Fruit fly (Drosophila melanogaster) whole organism, embryonic: ENCODE data around the gene Cpr78Ca.

ENCODE experiments used
- Atf6 ChIP-seq: fragments of 200-800 bp; sonication (Bioruptor generic); IDR thresholded peaks from 2 replicates; pipeline ENCODE4 v1.3.6; 2022; ENCODE audit warnings: missing biosample characterization, missing genetic modification characterization
- BEAF-32 ChIP-seq: fragments of 200-800 bp; sonication (Bioruptor generic); optimal IDR thresholded peaks from 3 replicates; lab custom pipeline; 2017; ENCODE audit warnings: missing biosample characterization, missing genetic modification characterization, mild to moderate bottlenecking, moderate library complexity, missing genetic modification reagents
- CG10543 ChIP-seq: fragments of 200-800 bp; sonication (Bioruptor generic); optimal IDR thresholded peaks from 3 replicates; lab custom pipeline; 2017; ENCODE audit warnings: missing biosample characterization, mild to moderate bottlenecking, missing genetic modification characterization, moderate library complexity
- CG11456 ChIP-seq: fragments of 200-800 bp; sonication (Bioruptor generic); IDR thresholded peaks from 3 replicates; pipeline ENCODE4 v1.3.6; 2022; ENCODE audit warnings: missing biosample characterization, missing genetic modification characterization
- CG12942 ChIP-seq: fragments of 200-800 bp; sonication (Bioruptor generic); optimal IDR thresholded peaks from 3 replicates; lab custom pipeline; 2016; ENCODE audit warnings: missing biosample characterization, missing genetic modification characterization
- CG13123 ChIP-seq: fragments of 200-800 bp; sonication (Bioruptor generic); optimal IDR thresholded peaks from 2 replicates; lab custom pipeline; 2016; ENCODE audit warnings: missing biosample characterization, missing genetic modification characterization
- CG13894 ChIP-seq: fragments of 200-800 bp; sonication (Bioruptor generic); optimal IDR thresholded peaks from 3 replicates; lab custom pipeline; 2018; ENCODE audit warnings: missing biosample characterization, mild to moderate bottlenecking, missing genetic modification characterization, moderate library complexity
- CG1647 ChIP-seq: fragments of 200-800 bp; sonication (Bioruptor generic); optimal IDR thresholded peaks from 3 replicates; lab custom pipeline; 2016; ENCODE audit warnings: missing biosample characterization, missing genetic modification characterization
- CG17829 ChIP-seq: fragments of 200-800 bp; optimal IDR thresholded peaks from 2 replicates; lab custom pipeline; 2019; ENCODE audit warnings: missing biosample characterization, mild to moderate bottlenecking, missing genetic modification characterization, moderate library complexity
- CG32532 ChIP-seq: fragments of 200-800 bp; sonication (Bioruptor generic); IDR thresholded peaks from 2 replicates; pipeline ENCODE4 v1.3.6; 2022; ENCODE audit warnings: missing biosample characterization, missing genetic modification characterization
- CG33557 ChIP-seq: fragments of 200-800 bp; sonication (Bioruptor generic); optimal IDR thresholded peaks from 2 replicates; lab custom pipeline; 2019; ENCODE audit warnings: missing biosample characterization, mild to moderate bottlenecking, missing genetic modification characterization, moderate library complexity
- CG4707 ChIP-seq: fragments of 200-800 bp; sonication (Bioruptor generic); optimal IDR thresholded peaks from 2 replicates; lab custom pipeline; 2018; ENCODE audit warnings: missing biosample characterization, mild to moderate bottlenecking, missing genetic modification characterization, moderate library complexity
- CG6654 ChIP-seq: fragments of 200-800 bp; sonication (Bioruptor generic); optimal IDR thresholded peaks from 2 replicates; lab custom pipeline; 2017; ENCODE audit warnings: missing biosample characterization, mild to moderate bottlenecking, missing genetic modification characterization
- CG7357 ChIP-seq: fragments of 200-800 bp; sonication (Bioruptor generic); IDR thresholded peaks from 3 replicates; pipeline ENCODE4 v1.3.6; 2022; ENCODE audit warnings: missing biosample characterization, missing genetic modification characterization
- CG7839 ChIP-seq: fragments of 200-800 bp; sonication (Bioruptor generic); optimal IDR thresholded peaks from 3 replicates; lab custom pipeline; 2018; ENCODE audit warnings: missing biosample characterization, mild to moderate bottlenecking, missing genetic modification characterization, moderate library complexity
- CG8290 ChIP-seq, 3 experiments: fragments of 200-800 bp; sonication (Bioruptor generic); optimal IDR thresholded peaks; 2 replicates each; lab custom pipeline; 2016 to 2019; ENCODE audit warnings: missing biosample characterization in 3 of 3, missing genetic modification characterization in 3 of 3, mild to moderate bottlenecking in 2 of 3, moderate library complexity in 1 of 3
- CG9932 ChIP-seq: fragments of 200-800 bp; sonication (Bioruptor generic); IDR thresholded peaks from 2 replicates; pipeline ENCODE4 v1.3.6; 2022; ENCODE audit warnings: missing biosample characterization, missing genetic modification characterization
- CTCF ChIP-seq: fragments of 200-800 bp; sonication (Bioruptor generic); optimal IDR thresholded peaks from 2 replicates; lab custom pipeline; 2017; ENCODE audit warnings: missing biosample characterization, mild to moderate bottlenecking, missing genetic modification characterization, moderate library complexity
- CoRest ChIP-seq: fragments of 200-800 bp; sonication (Bioruptor generic); optimal IDR thresholded peaks from 3 replicates; lab custom pipeline; 2018; ENCODE audit warnings: missing biosample characterization, mild to moderate bottlenecking, missing genetic modification characterization, moderate library complexity
- CrebB ChIP-seq: fragments of 200-800 bp; sonication (Bioruptor generic); optimal IDR thresholded peaks from 3 replicates; lab custom pipeline; 2018; ENCODE audit warnings: missing biosample characterization, mild to moderate bottlenecking, missing genetic modification characterization
- Deaf1 ChIP-seq: fragments of 200-800 bp; optimal IDR thresholded peaks from 3 replicates; lab custom pipeline; 2019; ENCODE audit warnings: missing biosample characterization, mild to moderate bottlenecking, missing genetic modification characterization, moderate library complexity
- Dll ChIP-seq: fragments of 200-800 bp; sonication (Bioruptor generic); IDR thresholded peaks from 4 replicates; pipeline ENCODE4 v1.3.6; 2022; ENCODE audit warnings: missing biosample characterization, missing genetic modification characterization; ENCODE audit not compliant: partially characterized antibody
- E2f1 ChIP-seq: fragments of 200-800 bp; sonication (Bioruptor generic); IDR thresholded peaks from 2 replicates; pipeline ENCODE4 v1.3.6; 2022; ENCODE audit warnings: missing biosample characterization, missing genetic modification characterization
- E2f2 ChIP-seq: fragments of 200-800 bp; sonication (Bioruptor generic); IDR thresholded peaks from 2 replicates; pipeline ENCODE4 v1.3.6; 2022; ENCODE audit warnings: missing biosample characterization, missing genetic modification characterization
- HmgD ChIP-seq: fragments of 200-800 bp; sonication (Bioruptor generic); optimal IDR thresholded peaks from 3 replicates; lab custom pipeline; 2016; ENCODE audit warnings: missing biosample characterization, missing genetic modification characterization
- Jarid2 ChIP-seq: fragments of 200-800 bp; sonication (Bioruptor generic); optimal IDR thresholded peaks from 3 replicates; lab custom pipeline; 2017; ENCODE audit warnings: mild to moderate bottlenecking, missing biosample characterization, missing genetic modification reagents, missing genetic modification characterization
- Sox102F ChIP-seq: fragments of 200-800 bp; sonication (Bioruptor generic); optimal IDR thresholded peaks from 2 replicates; lab custom pipeline; 2018; ENCODE audit warnings: missing biosample characterization, mild to moderate bottlenecking, missing genetic modification characterization, moderate library complexity
- Stat92E ChIP-seq, 3 experiments: fragments of >200 bp in 2 of 3; fragments of 200-800 bp in 1 of 3; sonication (Bioruptor generic) in 1 of 3; optimal IDR thresholded peaks; 2 replicates each; lab custom pipeline; 2017 to 2019; ENCODE audit warnings: missing biosample characterization in 3 of 3, missing genetic modification characterization in 3 of 3, mild to moderate bottlenecking in 1 of 3, moderate library complexity in 1 of 3
- YL-1 ChIP-seq: fragments of 200-800 bp; sonication (Bioruptor generic); optimal IDR thresholded peaks from 3 replicates; lab custom pipeline; 2017; ENCODE audit warnings: missing biosample characterization, mild to moderate bottlenecking, missing genetic modification characterization
- ac ChIP-seq: fragments of 200-800 bp; sonication (Bioruptor generic); optimal IDR thresholded peaks from 3 replicates; lab custom pipeline; 2017; ENCODE audit warnings: missing biosample characterization, mild to moderate bottlenecking, missing genetic modification characterization
- ara ChIP-seq: fragments of 200-800 bp; sonication (Bioruptor generic); IDR thresholded peaks from 2 replicates; pipeline ENCODE4 v1.3.6; 2022; ENCODE audit warnings: missing biosample characterization, missing genetic modification characterization
- bsh ChIP-seq, 2 experiments: fragments of 200-800 bp; sonication (Bioruptor generic); optimal IDR thresholded peaks; 2 replicates each; lab custom pipeline; 2017 to 2018; ENCODE audit warnings: mild to moderate bottlenecking in 2 of 2, missing biosample characterization in 2 of 2, missing genetic modification characterization in 2 of 2, moderate library complexity in 1 of 2
- dati ChIP-seq: fragments of 200-800 bp; sonication (Bioruptor generic); IDR thresholded peaks from 2 replicates; pipeline ENCODE4 v1.3.6; 2022; ENCODE audit warnings: missing biosample characterization, missing genetic modification characterization
- ems ChIP-seq: fragments of 200-800 bp; sonication (Bioruptor generic); optimal IDR thresholded peaks from 3 replicates; lab custom pipeline; 2016; ENCODE audit warnings: missing biosample characterization, missing genetic modification characterization
- kay ChIP-seq: fragments of 200-800 bp; sonication (Bioruptor generic); optimal IDR thresholded peaks from 2 replicates; lab custom pipeline; 2016; ENCODE audit warnings: missing biosample characterization, missing genetic modification characterization
- klu ChIP-seq: fragments of 200-800 bp; sonication (Bioruptor generic); IDR thresholded peaks from 2 replicates; pipeline ENCODE4 v1.3.6; 2022; ENCODE audit warnings: missing biosample characterization, missing genetic modification characterization
- luna ChIP-seq: fragments of 200-800 bp; sonication (Bioruptor generic); optimal IDR thresholded peaks from 2 replicates; lab custom pipeline; 2016; ENCODE audit warnings: missing biosample characterization, missing genetic modification characterization
- maf-S ChIP-seq: fragments of 200-800 bp; sonication (Bioruptor generic); optimal IDR thresholded peaks from 2 replicates; lab custom pipeline; 2016; ENCODE audit warnings: missing biosample characterization, missing genetic modification characterization
- nerfin-1 ChIP-seq: fragments of 200-800 bp; sonication (Bioruptor generic); optimal IDR thresholded peaks from 3 replicates; lab custom pipeline; 2019; ENCODE audit warnings: missing biosample characterization, mild to moderate bottlenecking, missing genetic modification characterization, moderate library complexity
- pfk ChIP-seq: fragments of 200-800 bp; sonication (Bioruptor generic); optimal IDR thresholded peaks from 2 replicates; lab custom pipeline; 2018; ENCODE audit warnings: missing biosample characterization, mild to moderate bottlenecking, missing genetic modification characterization, moderate library complexity
- pita ChIP-seq: fragments of 200-800 bp; sonication (Bioruptor generic); optimal IDR thresholded peaks from 2 replicates; lab custom pipeline; 2017; ENCODE audit warnings: missing biosample characterization, mild to moderate bottlenecking, missing genetic modification characterization
- sc ChIP-seq, 3 experiments: fragments of >200 bp in 2 of 3; fragments of 200-800 bp in 1 of 3; sonication (Bioruptor generic) in 1 of 3; optimal IDR thresholded peaks; 2 replicates in 2 of 3; 3 replicates in 1 of 3; lab custom pipeline; 2017; ENCODE audit warnings: mild to moderate bottlenecking in 1 of 3, missing biosample characterization in 1 of 3, missing genetic modification characterization in 1 of 3, missing genetic modification reagents in 1 of 3
- sens ChIP-seq: fragments of 200-800 bp; sonication (Bioruptor generic); peaks from one replicate; lab custom pipeline; 2016; ENCODE audit warnings: missing biosample characterization, missing genetic modification characterization
- sim ChIP-seq: fragments of 200-800 bp; sonication (Bioruptor generic); IDR thresholded peaks from 2 replicates; pipeline ENCODE4 v1.3.6; 2022; ENCODE audit warnings: missing biosample characterization, missing genetic modification characterization
- tgo ChIP-seq: fragments of 200-800 bp; sonication (Bioruptor generic); IDR thresholded peaks from 3 replicates; pipeline ENCODE4 v1.3.6; 2022; ENCODE audit warnings: missing biosample characterization, missing genetic modification characterization
- tna ChIP-seq: fragments of 200-800 bp; sonication (Bioruptor generic); IDR thresholded peaks from 2 replicates; pipeline ENCODE4 v1.3.6; 2022; ENCODE audit warnings: missing biosample characterization, missing genetic modification characterization; ENCODE audit not compliant: partially characterized antibody
- vvl ChIP-seq: fragments of 200-800 bp; sonication (Bioruptor generic); IDR thresholded peaks from 2 replicates; pipeline ENCODE4 v1.3.6; 2022; ENCODE audit warnings: missing biosample characterization, missing genetic modification characterization

The Cpr78Ca gene

DNA sequence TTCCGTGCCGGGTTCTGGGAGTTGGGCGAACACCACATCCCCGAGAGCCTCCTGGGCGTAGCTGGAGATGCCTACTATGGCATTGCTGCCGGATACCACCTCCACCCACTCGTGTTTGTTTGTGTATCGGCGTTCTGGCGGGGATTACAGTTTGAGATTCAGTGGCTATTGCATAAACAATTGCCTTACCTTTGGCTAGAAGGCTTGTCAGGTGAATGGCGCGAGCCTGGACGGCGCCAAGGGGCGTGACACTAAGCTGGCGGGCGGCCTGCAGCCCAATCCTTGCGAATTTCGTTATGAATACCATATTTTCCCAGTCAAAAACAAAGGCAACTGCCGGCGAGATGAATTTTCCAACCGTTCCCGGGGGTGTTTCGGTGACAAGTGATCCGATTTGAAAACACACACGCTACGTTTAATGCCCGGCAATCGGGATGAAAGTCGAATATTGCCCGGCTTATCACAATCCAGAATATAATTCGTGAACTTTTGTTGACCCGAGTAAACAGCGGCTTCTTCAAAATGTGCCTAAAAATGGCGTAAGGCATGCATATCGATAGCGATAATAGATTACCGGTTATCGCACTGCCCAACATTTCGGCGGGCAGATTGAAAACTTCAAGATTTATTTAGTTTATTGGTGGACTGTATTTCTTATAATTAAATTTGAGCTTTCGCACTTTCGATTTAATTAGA, 11.5 kb downstream of the Cpr78Ca start, which contains the start of gene ppl (continued):
- TF ChIP-seq pfk (GFP tag; lab: Kevin White, UChicago), result no peak
- peak; percentile 4 for TF ChIP-seq CTCF (GFP tag; lab: Kevin White, UChicago)
- TF ChIP-seq maf-S (GFP tag; lab: Kevin White, UChicago), result no peak
- TF ChIP-seq Dll (GFP tag; lab: Robert Waterston, UW), result peak; percentile 63; the same call in 2 of the 4 replicates
- TF ChIP-seq CG4707, result no peak
- no peak for TF ChIP-seq Stat92E (GFP tag; optimal IDR thresholded peaks at IDR 0.05; lab: Kevin White, UChicago)
- TF ChIP-seq CG11456 (GFP tag; lab: Robert Waterston, UW), result no peak
- peak; percentile 31; the same call in 1 of the 2 replicates for TF ChIP-seq vvl (GFP tag; lab: Robert Waterston, UW)
- TF ChIP-seq CG8290 (GFP tag; optimal IDR thresholded peaks at IDR 0.05; lab: Kevin White, UChicago), result no peak
- peak in 1 of 2 experiments; percentile 54 for TF ChIP-seq CG8290 (tag; optimal IDR thresholded peaks at IDR 0.05; lab: Kevin White, UChicago)
- TF ChIP-seq CG1647 (GFP tag; lab: Kevin White, UChicago), result no peak
- peak in 1 of 2 experiments; percentile 9 for TF ChIP-seq bsh (GFP tag; optimal IDR thresholded peaks at IDR 0.05; lab: Kevin White, UChicago)
- no peak for TF ChIP-seq ara (GFP tag; lab: Robert Waterston, UW)
- TF ChIP-seq klu (GFP tag; lab: Robert Waterston, UW), result no peak
- no peak for TF ChIP-seq dati (GFP tag; lab: Robert Waterston, UW)
- no peak for TF ChIP-seq Atf6 (GFP tag; lab: Robert Waterston, UW)
- TF ChIP-seq tgo (GFP tag; lab: Robert Waterston, UW), result no peak
- peak; percentile 13 for TF ChIP-seq nerfin-1
- peak; percentile 65 for TF ChIP-seq CG10543 (GFP tag; lab: Kevin White, UChicago)
- TF ChIP-seq Sox102F (GFP tag; lab: Kevin White, UChicago), result no peak
- TF ChIP-seq pita, result no peak
- TF ChIP-seq CG6654 (GFP tag; lab: Kevin White, UChicago), result peak; percentile 97
- TF ChIP-seq luna, result no peak
- TF ChIP-seq CG17829 (tag; lab: Kevin White, UChicago), result peak; percentile 29
- TF ChIP-seq ac (GFP tag; lab: Kevin White, UChicago), result no peak

DNA sequence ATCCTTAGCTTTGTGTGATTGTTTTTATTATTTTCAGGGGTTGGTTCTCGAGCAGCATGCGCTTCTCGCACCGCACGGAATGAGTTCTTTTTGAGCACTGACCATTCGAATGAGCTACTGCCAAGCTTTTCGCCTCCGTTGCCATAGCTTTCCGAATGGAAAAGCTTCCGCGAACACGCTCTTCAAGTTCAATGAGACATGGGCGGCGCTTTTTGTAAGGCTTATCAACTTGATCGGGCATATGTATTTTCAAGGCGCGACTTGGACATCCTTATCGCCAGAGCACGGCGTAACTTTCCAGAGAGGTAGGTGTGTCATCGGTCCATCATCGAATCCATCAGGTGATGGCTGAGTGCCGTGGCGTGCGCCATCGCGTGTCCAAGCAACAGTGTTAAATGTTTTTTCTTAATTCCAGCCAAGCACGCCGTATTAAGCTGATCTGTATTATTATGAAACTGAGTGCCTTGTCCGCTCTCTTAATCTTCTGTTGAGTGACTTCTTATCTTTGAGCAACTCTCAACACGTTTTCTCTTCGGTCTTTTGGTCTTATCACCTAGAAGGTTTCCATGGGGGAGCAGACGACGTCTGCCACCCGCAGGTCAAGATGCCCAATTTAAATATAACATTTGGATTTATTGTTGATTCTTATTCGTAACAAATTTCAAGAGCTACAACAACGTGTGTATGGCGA, 12.6 kb downstream of the Cpr78Ca start, which contains the start of gene AcCoAS:
TSS of gene AcCoAS (minus strand) at position 368 of the 691 bp plus-strand sequence.
- TF ChIP-seq HmgD (GFP tag; lab: Kevin White, UChicago) (no peak), Jarid2 (GFP tag; lab: Kevin White, UChicago) (peak; percentile 87), E2f1 (GFP tag; lab: Robert Waterston, UW) (no peak), CG13894 (tag; lab: Kevin White, UChicago) (peak; percentile 85), sens (GFP tag; lab: Kevin White, UChicago) (peak; percentile 84), CG9932 (GFP tag; lab: Robert Waterston, UW) (peak; percentile 56; the same call in 1 of the 2 replicates), BEAF-32 (GFP tag; lab: Kevin White, UChicago) (no peak), CG7357 (GFP tag; lab: Robert Waterston, UW) (no peak), Deaf1 (tag; lab: Kevin White, UChicago) (peak; percentile 92), CG33557 (GFP tag; lab: Kevin White, UChicago) (no peak), CG12942 (no peak), CG7839 (tag; lab: Kevin White, UChicago) (peak; percentile 27), CrebB (tag; lab: Kevin White, UChicago) (peak; percentile 25), CG13123 (GFP tag; lab: Kevin White, UChicago) (no peak), E2f2 (GFP tag; lab: Robert Waterston, UW) (peak; percentile 13; the same call in 1 of the 2 replicates), tna (peak; percentile 41; the same call in 1 of the 2 replicates), CG10543 (GFP tag; lab: Kevin White, UChicago) (peak; percentile 88), CG32532 (GFP tag; lab: Robert Waterston, UW) (peak; percentile 59; the same call in 1 of the 2 replicates), ems (GFP tag; lab: Kevin White, UChicago) (peak; percentile 9), kay (GFP tag; lab: Kevin White, UChicago) (peak; percentile 46), YL-1 (GFP tag; lab: Kevin White, UChicago) (peak; percentile 0), sc (optimal IDR thresholded peaks at IDR 0.05; lab: Kevin White, UChicago) (no peak), sc (GFP tag; optimal IDR thresholded peaks at IDR 0.05; lab: Kevin White, UChicago) (no peak), sim (GFP tag; lab: Robert Waterston, UW) (no peak), CoRest (tag; lab: Kevin White, UChicago) (peak; percentile 5)
